Worm (Caenorhabditis elegans): ENCODE results near the gene tdpo-1.

The tdpo-1 gene

DNA sequence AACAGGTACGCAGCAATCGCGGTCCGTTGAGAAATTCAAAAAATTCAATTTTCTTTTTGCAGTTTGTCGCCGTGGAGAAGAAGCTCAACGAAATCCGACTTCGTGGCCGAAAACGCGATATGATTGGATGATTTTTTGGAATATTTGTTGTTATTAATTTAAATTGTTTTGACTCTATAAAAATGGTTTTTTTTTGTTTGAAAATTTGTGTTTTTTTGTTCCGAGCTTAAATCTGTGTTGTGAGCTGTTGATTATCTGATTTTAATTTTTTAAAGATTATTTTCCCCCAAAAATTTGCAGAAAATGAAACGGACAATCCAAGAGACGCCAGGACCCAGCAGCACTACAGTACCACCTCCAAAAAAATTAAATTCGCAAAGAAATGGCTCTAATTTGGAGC lies at the start of gene tdpo-1:
Gene tdpo-1 (plus strand): TSS at position 301 of the 400 bp plus-strand sequence.
- TF ChIP-seq tra-4 (tag; optimal IDR thresholded peaks at IDR 0.05) (no peak), flt-1 (GFP tag; IDR thresholded peaks at IDR 0.05) (no peak), scrt-1 (GFP tag; IDR thresholded peaks at IDR 0.05) (no peak), hmg-4 (GFP tag; optimal IDR thresholded peaks at IDR 0.05) (no peak), F13C5.2 (tag; optimal IDR thresholded peaks at IDR 0.05) (no peak), tbx-37 (GFP tag; conservative IDR thresholded peaks at IDR 0.05) (no peak), ama-1 (optimal IDR thresholded peaks at IDR 0.05) (no peak), ets-7 (tag; optimal IDR thresholded peaks at IDR 0.05) (no peak), aly-1 (tag; optimal IDR thresholded peaks at IDR 0.05) (no peak)

DNA sequence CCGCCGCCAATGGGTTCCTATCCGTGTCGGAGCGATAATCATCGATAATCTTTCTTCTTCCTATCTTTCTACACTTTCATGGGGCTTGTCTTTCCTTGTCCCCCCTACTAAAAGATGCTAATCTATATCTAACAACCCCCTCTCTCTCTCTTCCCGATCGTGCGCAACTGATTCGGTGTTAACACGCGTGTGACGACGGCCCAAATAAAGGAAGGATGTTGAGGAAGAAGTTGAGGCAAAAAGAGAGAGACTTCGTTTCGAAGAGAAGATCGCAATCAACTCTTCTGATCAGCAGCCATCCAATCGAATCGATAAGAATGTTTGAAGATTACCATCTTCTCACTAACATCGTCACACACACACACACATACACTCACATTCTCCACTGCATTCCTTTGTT lies 48.4 kb upstream of the tdpo-1 start:
- TF ChIP-seq hnd-1 (tag; optimal IDR thresholded peaks at IDR 0.05), result no peak
- no peak for TF ChIP-seq tbx-37 (GFP tag; conservative IDR thresholded peaks at IDR 0.05)

DNA sequence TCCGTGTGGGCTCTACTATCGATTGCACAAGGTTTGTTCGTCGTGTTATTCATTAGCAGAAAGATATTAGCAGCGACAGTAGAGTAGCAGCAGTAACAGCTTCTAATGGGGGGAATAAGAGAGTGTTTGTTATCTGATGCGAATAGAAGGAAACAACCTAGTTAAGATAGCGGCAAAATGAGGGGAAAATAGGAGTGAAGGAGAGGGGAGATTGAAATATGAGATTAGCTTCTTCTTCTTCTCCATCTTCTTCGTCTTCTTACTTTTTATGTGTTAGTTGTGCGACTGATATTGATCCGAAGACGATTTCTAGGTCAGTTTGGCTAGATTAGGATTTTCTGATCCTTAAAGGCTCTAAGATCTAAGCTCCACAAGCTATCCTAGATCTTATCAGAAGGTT lies 44.8 kb upstream of the tdpo-1 start:
- TF ChIP-seq sea-1 (GFP tag; conservative IDR thresholded peaks at IDR 0.05), result no peak

DNA sequence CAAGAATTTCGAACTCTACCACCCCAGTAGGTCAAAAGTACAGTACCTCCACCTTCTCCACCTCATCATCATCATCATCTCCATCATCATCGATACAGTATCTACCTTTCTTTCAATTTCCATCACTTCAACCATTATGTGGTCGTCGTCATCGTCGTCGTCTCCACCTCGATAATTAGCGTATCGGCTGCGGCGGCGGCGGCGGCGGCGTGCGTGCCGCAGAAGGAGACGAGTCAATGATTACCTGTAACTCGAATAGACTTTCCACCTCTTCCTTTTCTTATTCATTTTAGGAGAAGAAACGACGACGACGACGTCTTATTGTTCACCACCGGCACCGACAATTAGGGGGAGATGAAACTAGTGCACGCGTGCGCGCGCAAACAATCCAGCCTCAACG lies 44.1 kb upstream of the tdpo-1 start:
- TF ChIP-seq F13C5.2 (tag; optimal IDR thresholded peaks at IDR 0.05) (no peak), tbx-11 (GFP tag; IDR thresholded peaks at IDR 0.05) (0 out of 2 replicates have a peak, but pooled peaks have one; percentile 53), tbx-37 (GFP tag; conservative IDR thresholded peaks at IDR 0.05) (0 out of 2 replicates have a peak, but pooled peaks have one; percentile 10)

DNA sequence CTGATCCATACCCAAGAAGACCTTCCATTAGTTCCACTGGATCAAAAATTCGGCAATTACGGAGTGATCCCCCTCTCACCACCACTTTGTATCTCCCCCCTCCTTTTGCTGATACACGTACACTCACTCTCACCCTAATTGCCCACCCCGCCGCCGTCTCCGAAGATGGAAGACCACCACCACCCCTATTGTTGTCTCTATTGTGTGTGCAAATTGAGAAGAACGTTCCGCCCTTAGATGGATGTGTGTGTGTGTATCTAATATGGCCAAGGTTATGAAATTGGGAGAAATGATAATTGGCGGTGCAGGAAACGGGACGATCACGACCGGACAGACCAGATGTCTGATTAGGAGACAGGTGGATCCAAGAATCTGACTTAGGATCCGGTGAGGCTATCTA lies 43.4 kb upstream of the tdpo-1 start:
- TF ChIP-seq ets-7 (tag; optimal IDR thresholded peaks at IDR 0.05) (no peak), hmbx-1 (tag; optimal IDR thresholded peaks at IDR 0.05) (no peak), hmg-4 (GFP tag; optimal IDR thresholded peaks at IDR 0.05) (peak; percentile 2)

DNA sequence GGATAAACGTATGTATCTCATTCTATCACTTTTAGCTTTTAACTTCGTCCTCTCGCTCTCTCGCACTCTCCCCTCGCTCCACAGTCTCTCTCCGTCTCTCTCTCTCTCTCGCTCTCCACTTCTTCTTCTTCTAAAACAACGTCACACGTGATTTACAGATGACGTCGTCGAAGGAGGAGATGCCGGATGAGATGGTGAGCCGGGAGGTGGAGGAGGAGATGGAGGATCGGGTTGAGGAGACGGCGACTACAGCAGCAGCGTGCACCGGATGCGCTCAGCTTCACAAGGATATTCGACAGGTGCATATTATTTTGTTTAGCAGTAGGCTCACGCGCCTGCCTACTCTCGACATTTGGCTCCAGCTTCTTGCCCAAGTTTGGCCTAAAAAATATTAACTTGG lies 41.8 kb upstream of the tdpo-1 start, which contains the start of gene elt-6:
Gene elt-6 (plus strand): TSS at position 159 of the 400 bp plus-strand sequence.
- peak; percentile 41; the same call in 1 of the 2 replicates for TF ChIP-seq pes-1 (GFP tag; IDR thresholded peaks at IDR 0.05)
- no peak for TF ChIP-seq ceh-13 (GFP tag; optimal IDR thresholded peaks at IDR 0.05)
- peak; percentile 10 for TF ChIP-seq hmg-4 (GFP tag; optimal IDR thresholded peaks at IDR 0.05)

DNA sequence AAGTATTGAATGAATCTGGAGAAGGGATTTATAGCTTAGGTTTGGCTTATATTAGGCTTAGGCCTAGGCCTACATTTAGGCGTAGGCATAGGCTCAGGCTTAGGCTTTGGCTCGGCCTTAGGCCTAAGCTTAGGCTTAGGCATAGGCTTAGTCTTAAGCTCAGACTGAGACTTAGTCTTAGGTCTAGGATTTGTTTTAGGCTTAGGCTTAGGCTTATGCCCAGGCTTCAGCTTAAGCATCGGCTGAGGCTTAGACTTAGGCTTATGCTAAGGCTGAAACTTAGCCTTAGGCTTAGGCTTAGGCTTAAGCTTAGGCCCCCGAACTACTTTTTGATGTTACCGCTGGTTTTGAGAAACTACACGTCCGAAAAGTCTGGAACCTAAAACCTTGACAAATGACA lies 39.1 kb upstream of the tdpo-1 start:
- TF ChIP-seq F13C5.2 (tag; optimal IDR thresholded peaks at IDR 0.05), result no peak
- TF ChIP-seq ceh-36 (tag; optimal IDR thresholded peaks at IDR 0.05), result peak; percentile 73
- no peak for TF ChIP-seq tra-4 (tag; optimal IDR thresholded peaks at IDR 0.05)

DNA sequence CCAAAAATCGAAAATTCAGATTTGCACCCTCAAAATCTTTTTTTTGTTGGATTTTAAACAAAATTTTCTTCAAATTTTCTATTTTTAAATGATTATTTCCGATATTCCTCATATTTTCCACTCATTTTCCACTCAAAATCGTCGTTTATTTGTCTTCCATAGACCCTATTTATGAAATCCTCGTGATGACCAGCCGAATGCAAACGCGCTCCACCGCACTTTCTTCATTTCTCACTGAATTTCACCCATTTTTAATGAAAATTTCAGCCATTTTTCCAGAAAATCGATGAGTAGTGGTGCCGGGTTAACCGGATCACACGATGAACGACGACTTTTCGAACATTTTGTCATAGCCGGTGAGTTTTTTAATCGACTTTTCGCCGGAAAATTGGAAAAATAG lies 35.9 kb upstream of the tdpo-1 start, which contains the start of gene denn-4:
Gene denn-4 (plus strand): TSS at position 280 of the 400 bp plus-strand sequence.
- TF ChIP-seq ama-1 (optimal IDR thresholded peaks at IDR 0.05) (no peak), tra-4 (tag; optimal IDR thresholded peaks at IDR 0.05) (no peak), tbx-11 (GFP tag; IDR thresholded peaks at IDR 0.05) (no peak), ets-7 (tag; optimal IDR thresholded peaks at IDR 0.05) (no peak)

DNA sequence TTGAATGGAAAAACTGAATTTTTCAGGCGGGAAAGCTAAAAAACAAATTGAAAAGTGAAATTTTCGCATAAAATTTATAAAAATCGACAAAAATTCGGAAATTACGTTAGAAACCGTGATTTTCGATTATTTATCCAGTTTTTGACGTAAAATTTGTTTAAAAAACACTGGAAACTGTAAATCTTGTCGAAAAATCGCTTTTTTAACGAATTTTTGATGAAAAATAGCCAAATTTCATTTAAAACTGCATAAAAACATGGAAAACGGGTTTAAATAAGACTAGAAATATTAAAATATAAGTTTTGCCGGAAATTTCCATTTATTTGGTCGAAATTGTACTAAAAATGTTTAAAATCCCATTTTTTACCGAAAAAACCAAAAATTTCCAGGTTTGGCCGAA lies 35.5 kb upstream of the tdpo-1 start:
- TF ChIP-seq ceh-13 (GFP tag; optimal IDR thresholded peaks at IDR 0.05) (no peak), F13C5.2 (tag; optimal IDR thresholded peaks at IDR 0.05) (no peak), aly-1 (tag; optimal IDR thresholded peaks at IDR 0.05) (no peak), tbx-37 (GFP tag; conservative IDR thresholded peaks at IDR 0.05) (no peak), hmg-4 (GFP tag; optimal IDR thresholded peaks at IDR 0.05) (no peak), tbx-11 (GFP tag; IDR thresholded peaks at IDR 0.05) (no peak), flt-1 (GFP tag; IDR thresholded peaks at IDR 0.05) (no peak)

DNA sequence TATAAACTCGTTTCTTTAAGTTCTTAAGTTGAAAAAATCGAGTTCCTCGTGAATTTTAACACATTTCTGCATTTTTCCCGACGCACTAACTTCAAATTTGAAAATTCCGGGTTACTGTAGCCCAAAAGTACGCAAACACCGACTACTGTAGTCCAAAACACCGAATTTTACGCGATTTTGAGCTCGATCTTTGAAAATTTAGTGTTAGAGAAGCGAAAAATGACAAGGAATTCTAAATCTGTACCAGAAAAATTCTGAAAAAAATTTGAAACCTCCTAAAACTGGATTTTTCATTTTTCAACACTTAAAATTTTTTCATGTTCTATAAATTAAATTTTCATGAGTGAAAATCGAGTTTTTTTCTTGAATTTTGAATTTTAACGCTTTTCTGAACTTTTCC lies 14.5 kb upstream of the tdpo-1 start:
- TF ChIP-seq ets-7 (tag; optimal IDR thresholded peaks at IDR 0.05), result no peak
- no peak for TF ChIP-seq pes-1 (GFP tag; IDR thresholded peaks at IDR 0.05)
- no peak for TF ChIP-seq B0310.2 (tag; optimal IDR thresholded peaks at IDR 0.05)
- no peak for TF ChIP-seq F13C5.2 (tag; optimal IDR thresholded peaks at IDR 0.05)
- TF ChIP-seq hmg-4 (GFP tag; optimal IDR thresholded peaks at IDR 0.05), result no peak
- no peak for TF ChIP-seq tra-4 (tag; optimal IDR thresholded peaks at IDR 0.05)
- no peak for TF ChIP-seq ceh-36 (tag; optimal IDR thresholded peaks at IDR 0.05)
- TF ChIP-seq sea-1 (GFP tag; conservative IDR thresholded peaks at IDR 0.05), result no peak
- no peak for TF ChIP-seq aly-1 (tag; optimal IDR thresholded peaks at IDR 0.05)
- no peak for TF ChIP-seq ceh-13 (GFP tag; optimal IDR thresholded peaks at IDR 0.05)
- TF ChIP-seq hmbx-1 (tag; optimal IDR thresholded peaks at IDR 0.05), result no peak
- TF ChIP-seq ama-1 (optimal IDR thresholded peaks at IDR 0.05), result no peak
- no peak for TF ChIP-seq hnd-1 (tag; optimal IDR thresholded peaks at IDR 0.05)
- no peak for TF ChIP-seq flt-1 (GFP tag; IDR thresholded peaks at IDR 0.05)
- TF ChIP-seq tbx-11 (GFP tag; IDR thresholded peaks at IDR 0.05), result no peak
